Fruit fly (Drosophila melanogaster) Kc167 (cell line): Measurements from ENCODE around the gene spd-2.

Source experiments
- Myc ChIP-seq: fragments of >200 bp; optimal IDR thresholded peaks from 2 replicates; lab custom pipeline; 2017; ENCODE audit warnings: missing external identifiers
- Sin3A ChIP-seq: fragments of >200 bp; optimal IDR thresholded peaks from 2 replicates; lab custom pipeline; 2018; ENCODE audit warnings: missing external identifiers
- h ChIP-seq: fragments of >200 bp; optimal IDR thresholded peaks from 3 replicates; lab custom pipeline; 2018; ENCODE audit warnings: missing external identifiers
- insv ChIP-seq: fragments of >200 bp; optimal IDR thresholded peaks from 3 replicates; lab custom pipeline; 2018; ENCODE audit warnings: missing external identifiers
- psq ChIP-seq: fragments of >200 bp; optimal IDR thresholded peaks from 2 replicates; lab custom pipeline; 2017; ENCODE audit warnings: missing external identifiers
- ttk ChIP-seq: sonication (Bioruptor generic); optimal IDR thresholded peaks from 2 replicates; lab custom pipeline; 2017; ENCODE audit warnings: missing external identifiers

spd-2 gene

dm6 chr3L:16629793-16630192 lies 35.0 kb upstream of the spd-2 start:
- TF ChIP-seq Sin3A (lab: Kevin White, UChicago) (no peak), h (no peak), ttk (lab: Kevin White, UChicago) (no peak), Myc (no peak), insv (no peak), psq (no peak)

dm6 chr3L:16626199-16626598 lies 31.4 kb upstream of the spd-2 start:
- TF ChIP-seq Myc (no peak), insv (no peak), Sin3A (lab: Kevin White, UChicago) (no peak), h (no peak), ttk (lab: Kevin White, UChicago) (no peak), psq (no peak)

- no peak for TF ChIP-seq h
Observed at dm6 chr3L:16615132-16615709, 20.4 kb upstream of the spd-2 start, which contains the start of gene Mo25. Mo25 (minus strand) TSS chr3L:16615472.

- no peak for TF ChIP-seq Myc
- TF ChIP-seq h: no peak
- no peak for TF ChIP-seq ttk (lab: Kevin White, UChicago)
- no peak for TF ChIP-seq insv
- no peak for TF ChIP-seq Sin3A (lab: Kevin White, UChicago)
- no peak for TF ChIP-seq psq
Observed at dm6 chr3L:16612972-16613371, 18.2 kb upstream of the spd-2 start.

dm6 chr3L:16612152-16612551 lies 17.3 kb upstream of the spd-2 start, which contains the start of gene CG4101:
CG4101 (plus strand) TSS chr3L:16612486.
- TF ChIP-seq ttk (lab: Kevin White, UChicago) (no peak), Myc (no peak), psq (no peak), Sin3A (lab: Kevin White, UChicago) (no peak), insv (no peak), h (no peak)

- TF ChIP-seq ttk (lab: Kevin White, UChicago) (no peak), insv (no peak), psq (no peak)
Observed at dm6 chr3L:16610201-16610600, 15.4 kb upstream of the spd-2 start, which contains the start of gene Prosbeta6. Prosbeta6 (minus strand) TSS chr3L:16610418.

- TF ChIP-seq Sin3A (lab: Kevin White, UChicago) (no peak), h (no peak), Myc (no peak), ttk (lab: Kevin White, UChicago) (no peak), insv (no peak), psq (no peak)
Observed at dm6 chr3L:16609120-16609519, 14.3 kb upstream of the spd-2 start, which contains the start of gene CG4098. CG4098 (minus strand) TSS chr3L:16609347.

dm6 chr3L:16602736-16603144 lies 7.9 kb upstream of the spd-2 start, which contains the start of gene Arts:
Arts (plus strand) TSS chr3L:16602851.
- TF ChIP-seq h (no peak), Myc (no peak), ttk (lab: Kevin White, UChicago) (no peak), psq (no peak), Sin3A (lab: Kevin White, UChicago) (no peak), insv (no peak)

dm6 chr3L:16590860-16591259 lies 4.0 kb downstream of the spd-2 start, which contains the start of gene tra:
tra (minus strand) TSS chr3L:16591050.
- no peak for TF ChIP-seq ttk (lab: Kevin White, UChicago)
- no peak for TF ChIP-seq psq
- TF ChIP-seq Sin3A (lab: Kevin White, UChicago): no peak
- no peak for TF ChIP-seq insv
- no peak for TF ChIP-seq Myc
- TF ChIP-seq h: no peak

dm6 chr3L:16587994-16588622 lies 6.7 kb downstream of the spd-2 start:
- TF ChIP-seq Sin3A (lab: Kevin White, UChicago): no peak
- no peak for TF ChIP-seq psq
- no peak for TF ChIP-seq Myc
- TF ChIP-seq ttk (lab: Kevin White, UChicago): no peak
- no peak for TF ChIP-seq h
- no peak for TF ChIP-seq insv

- TF ChIP-seq insv (no peak), Myc (no peak), ttk (lab: Kevin White, UChicago) (no peak), Sin3A (lab: Kevin White, UChicago) (no peak), h (no peak), psq (no peak)
Observed at dm6 chr3L:16586989-16587388, 7.8 kb downstream of the spd-2 start, which contains the start of the genes Syx8 and CG32163. Syx8 (minus strand) TSS chr3L:16587057. CG32163 (plus strand) TSS chr3L:16587157.

- no peak for TF ChIP-seq psq
- TF ChIP-seq ttk (lab: Kevin White, UChicago): no peak
Observed at dm6 chr3L:16584074-16584578, 10.7 kb downstream of the spd-2 start, which contains the start of gene UQCR-C2. UQCR-C2 (plus strand) TSS chr3L:16584124.

- TF ChIP-seq insv (no peak), Myc (no peak), Sin3A (lab: Kevin White, UChicago) (no peak), h (no peak), ttk (lab: Kevin White, UChicago) (no peak)
Observed at dm6 chr3L:16582678-16583315, 12.0 kb downstream of the spd-2 start, which contains the start of gene Rpn12. Rpn12 (plus strand) TSS chr3L:16583028.
